ENCODE assay signal across 2 worm cellular contexts in genomic region chrX:7316485-7317391, ce11.
TF ChIP-seq lines count a peak whose summit lies in the region.

TSS of gene spp-2 (minus strand) at chrX:7316818.
TSS of gene spp-6 (plus strand) at chrX:7317341.

TF ChIP-seq in whole organism, L1 larva, 84 proteins besides CTCF, POLR2A, EP300 and RAD21 (continued from another document):
- TF ChIP-seq pqm-1 (tag; optimal IDR thresholded peaks at IDR 0.05; lab: Kevin White, UChicago), result peak; percentile 39
- TF ChIP-seq nhr-12 (tag; optimal IDR thresholded peaks at IDR 0.05; lab: Kevin White, UChicago), result no peak
- TF ChIP-seq elt-2 (tag; optimal IDR thresholded peaks at IDR 0.05; lab: Kevin White, UChicago), result peak; percentile 85
- TF ChIP-seq fkh-4 (tag; optimal IDR thresholded peaks at IDR 0.05; lab: Kevin White, UChicago; ENCODE audit: borderline replicate concordance), result no peak
- no peak for TF ChIP-seq isw-1 (GFP tag; IDR thresholded peaks at IDR 0.05; lab: Robert Waterston, UW)
- TF ChIP-seq fkh-8 (tag; optimal IDR thresholded peaks at IDR 0.05; lab: Kevin White, UChicago), result no peak
- TF ChIP-seq jun-1 (tag; optimal IDR thresholded peaks at IDR 0.05; lab: Kevin White, UChicago), result peak; percentile 18
- TF ChIP-seq ceh-90 (tag; optimal IDR thresholded peaks at IDR 0.05; lab: Kevin White, UChicago), result no peak

TF ChIP-seq in whole organism, L4 larva, 104 proteins besides CTCF, POLR2A, EP300 and RAD21 (continued from another document):
- TF ChIP-seq saeg-2 (GFP tag; IDR thresholded peaks at IDR 0.05; lab: Robert Waterston, UW) (peak; percentile 75; the same call in 1 of the 2 replicates), lin-15B (tag; optimal IDR thresholded peaks at IDR 0.05; lab: Kevin White, UChicago) (no peak), ceh-32 (tag; optimal IDR thresholded peaks at IDR 0.05; lab: Kevin White, UChicago; ENCODE audit: poor library complexity) (no peak), dve-1 (tag; optimal IDR thresholded peaks at IDR 0.05; lab: Kevin White, UChicago; ENCODE audit: insufficient read depth) (peak; percentile 86), spr-1 (tag; optimal IDR thresholded peaks at IDR 0.05; lab: Kevin White, UChicago) (no peak)
